Worm (Caenorhabditis elegans) whole organism, L3 larva: Measurements from ENCODE around the gene htas-1.

Experiments used
- R02D3.7 ChIP-seq: fragments of 150-350 bp; optimal IDR thresholded peaks from 2 replicates; lab custom pipeline; 2014; ENCODE audit warnings: missing biosample characterization, missing genetic modification characterization
- ZK546.5 ChIP-seq: sonication (generic microtip); optimal IDR thresholded peaks from 2 replicates; lab custom pipeline; 2017; ENCODE audit warnings: missing biosample characterization, missing genetic modification characterization
- ama-1 ChIP-seq: fragments of 150-350 bp; optimal IDR thresholded peaks from 2 replicates; lab custom pipeline; 2018
- ceh-28 ChIP-seq: fragments of 150-350 bp; optimal IDR thresholded peaks from 2 replicates; lab custom pipeline; 2014; ENCODE audit warnings: missing biosample characterization, missing genetic modification reagents, missing genetic modification characterization
- ceh-82 ChIP-seq: fragments of 150-350 bp; optimal IDR thresholded peaks from 2 replicates; lab custom pipeline; 2014; ENCODE audit warnings: missing biosample characterization, missing genetic modification characterization
- daf-12 ChIP-seq: fragments of 150-350 bp; optimal IDR thresholded peaks from 2 replicates; lab custom pipeline; 2014; ENCODE audit warnings: missing biosample characterization, missing genetic modification reagents, missing genetic modification characterization
- egl-27 ChIP-seq: sonication (generic microtip); optimal IDR thresholded peaks from 4 replicates; lab custom pipeline; 2017; ENCODE audit warnings: missing biosample characterization, missing genetic modification reagents, missing genetic modification characterization
- egl-5 ChIP-seq: fragments of 150-350 bp; optimal IDR thresholded peaks from 2 replicates; lab custom pipeline; 2017; ENCODE audit warnings: missing biosample characterization, missing genetic modification reagents, missing genetic modification characterization, inconsistent platforms
- elt-1 ChIP-seq: fragments of 150-350 bp; optimal IDR thresholded peaks from 2 replicates; lab custom pipeline; 2014; ENCODE audit warnings: missing biosample characterization, missing genetic modification characterization
- elt-2 ChIP-seq: sonication (generic microtip); optimal IDR thresholded peaks from 2 replicates; lab custom pipeline; 2016; ENCODE audit warnings: missing genetic modification reagents, mild to moderate bottlenecking, missing genetic modification characterization, missing compliant biosample characterization
- eor-1 ChIP-seq, 2 experiments: fragments of 150-350 bp; optimal IDR thresholded peaks; 2 replicates each; lab custom pipeline; 2014 to 2018; ENCODE audit warnings: missing biosample characterization in 2 of 2, missing genetic modification characterization in 2 of 2
- fkh-10 ChIP-seq: sonication (generic microtip); optimal IDR thresholded peaks from 2 replicates; lab custom pipeline; 2017; ENCODE audit warnings: missing biosample characterization, missing genetic modification reagents, missing genetic modification characterization
- fkh-2 ChIP-seq: fragments of 150-350 bp; optimal IDR thresholded peaks from 2 replicates; lab custom pipeline; 2014; ENCODE audit warnings: missing biosample characterization, missing genetic modification reagents, missing genetic modification characterization
- fos-1 ChIP-seq: fragments of 150-350 bp; optimal IDR thresholded peaks from 2 replicates; lab custom pipeline; 2014; ENCODE audit warnings: missing biosample characterization, missing genetic modification characterization
- hmg-11 ChIP-seq: sonication (generic microtip); optimal IDR thresholded peaks from 2 replicates; lab custom pipeline; 2016; ENCODE audit warnings: missing genetic modification characterization, missing compliant biosample characterization
- jun-1 ChIP-seq: fragments of 150-350 bp; optimal IDR thresholded peaks from 2 replicates; lab custom pipeline; 2014; ENCODE audit warnings: missing biosample characterization, missing genetic modification reagents, missing genetic modification characterization
- lin-15B ChIP-seq: fragments of 150-350 bp; optimal IDR thresholded peaks from 2 replicates; lab custom pipeline; 2014; ENCODE audit warnings: missing biosample characterization, missing genetic modification characterization
- lin-39 ChIP-seq: fragments of 150-350 bp; optimal IDR thresholded peaks from 2 replicates; lab custom pipeline; 2018; ENCODE audit warnings: missing biosample characterization, missing genetic modification reagents, missing genetic modification characterization
- lsy-12 ChIP-seq: sonication (generic microtip); optimal IDR thresholded peaks from 2 replicates; lab custom pipeline; 2016; ENCODE audit warnings: mild to moderate bottlenecking, missing genetic modification characterization, missing compliant biosample characterization
- mdl-1 ChIP-seq: fragments of 150-350 bp; optimal IDR thresholded peaks from 2 replicates; lab custom pipeline; 2014; ENCODE audit warnings: missing biosample characterization, missing genetic modification characterization
- mml-1 ChIP-seq: fragments of 150-350 bp; sonication (generic microtip); optimal IDR thresholded peaks from 3 replicates; lab custom pipeline; 2014; ENCODE audit warnings: missing biosample characterization, missing genetic modification characterization
- nfya-1 ChIP-seq: sonication (generic microtip); optimal IDR thresholded peaks from 2 replicates; lab custom pipeline; 2017; ENCODE audit warnings: missing genetic modification characterization, mild to moderate bottlenecking, missing compliant biosample characterization, antibody characterized with exemption, moderate library complexity; ENCODE audit not compliant: insufficient read depth
- nhr-12 ChIP-seq: fragments of 150-350 bp; optimal IDR thresholded peaks from 2 replicates; lab custom pipeline; 2014; ENCODE audit warnings: missing biosample characterization, missing genetic modification characterization
- nhr-23 ChIP-seq: fragments of 150-350 bp; optimal IDR thresholded peaks from 2 replicates; lab custom pipeline; 2014; ENCODE audit warnings: missing biosample characterization, missing genetic modification reagents, missing genetic modification characterization
- nhr-25 ChIP-seq: sonication (generic microtip); optimal IDR thresholded peaks from 2 replicates; lab custom pipeline; 2017; ENCODE audit warnings: missing biosample characterization, missing genetic modification characterization
- nhr-28 ChIP-seq: fragments of 150-350 bp; optimal IDR thresholded peaks from 2 replicates; lab custom pipeline; 2014; ENCODE audit warnings: missing biosample characterization, missing genetic modification characterization
- nhr-43 ChIP-seq: sonication (generic microtip); optimal IDR thresholded peaks from 2 replicates; lab custom pipeline; 2016; ENCODE audit warnings: mild to moderate bottlenecking, missing genetic modification characterization, missing compliant biosample characterization; ENCODE audit not compliant: poor library complexity, severe bottlenecking
- nhr-67 ChIP-seq: fragments of 150-350 bp; optimal IDR thresholded peaks from 2 replicates; lab custom pipeline; 2014; ENCODE audit warnings: missing biosample characterization, missing genetic modification characterization
- nhr-76 ChIP-seq: fragments of 150-350 bp; sonication (generic microtip); optimal IDR thresholded peaks from 5 replicates; lab custom pipeline; 2014; ENCODE audit warnings: missing biosample characterization, missing genetic modification characterization
- nhr-77 ChIP-seq: fragments of 150-350 bp; optimal IDR thresholded peaks from 2 replicates; lab custom pipeline; 2014; ENCODE audit warnings: missing biosample characterization, missing genetic modification characterization
- pha-4 ChIP-seq: fragments of 150-350 bp; optimal IDR thresholded peaks from 2 replicates; lab custom pipeline; 2014; ENCODE audit warnings: missing biosample characterization, missing genetic modification reagents, missing genetic modification characterization
- pqm-1 ChIP-seq: fragments of 150-350 bp; optimal IDR thresholded peaks from 2 replicates; lab custom pipeline; 2017; ENCODE audit warnings: missing biosample characterization, missing genetic modification characterization, inconsistent platforms
- skn-1 ChIP-seq: fragments of 150-350 bp; optimal IDR thresholded peaks from 2 replicates; lab custom pipeline; 2014; ENCODE audit warnings: missing biosample characterization, missing genetic modification characterization
- snpc-4 ChIP-seq: fragments of 150-350 bp; optimal IDR thresholded peaks from 2 replicates; lab custom pipeline; 2014; ENCODE audit warnings: missing biosample characterization, missing genetic modification characterization
- unc-39 ChIP-seq: sonication (generic microtip); optimal IDR thresholded peaks from 4 replicates; lab custom pipeline; 2017; ENCODE audit warnings: missing biosample characterization, missing genetic modification characterization
- zag-1 ChIP-seq: fragments of 150-350 bp; optimal IDR thresholded peaks from 2 replicates; lab custom pipeline; 2014; ENCODE audit warnings: missing biosample characterization, missing genetic modification characterization
- ztf-4 ChIP-seq: fragments of 150-350 bp; optimal IDR thresholded peaks from 2 replicates; lab custom pipeline; 2014; ENCODE audit warnings: missing biosample characterization, missing genetic modification characterization

The htas-1 gene

ce11 chrIV:9669969-9670368 is 13.4 kb downstream of the htas-1 start:
- no peak for TF ChIP-seq eor-1 (tag; optimal IDR thresholded peaks at IDR 0.05; lab: Kevin White, UChicago)
- TF ChIP-seq snpc-4 (tag; lab: Kevin White, UChicago) = no peak
- TF ChIP-seq mml-1 (tag; lab: Kevin White, UChicago) = no peak
- no peak for TF ChIP-seq skn-1 (tag; lab: Kevin White, UChicago)
- peak; percentile 80 for TF ChIP-seq nhr-43 (tag; lab: Kevin White, UChicago)
- no peak for TF ChIP-seq ztf-4 (tag; lab: Kevin White, UChicago)
- TF ChIP-seq nfya-1 (tag; lab: Kevin White, UChicago) = no peak
- TF ChIP-seq pqm-1 = no peak
- no peak for TF ChIP-seq nhr-28 (tag; lab: Kevin White, UChicago)
- peak; percentile 22 for TF ChIP-seq hmg-11 (tag; lab: Kevin White, UChicago)
- peak; percentile 64 for TF ChIP-seq mdl-1 (tag; lab: Kevin White, UChicago)
- no peak for TF ChIP-seq zag-1
- no peak for TF ChIP-seq lin-39 (tag; lab: Kevin White, UChicago)
- no peak for TF ChIP-seq fkh-2 (tag; lab: Kevin White, UChicago)
- TF ChIP-seq fos-1 (tag; lab: Kevin White, UChicago) = no peak
- TF ChIP-seq nhr-12 = no peak
- TF ChIP-seq ZK546.5 (tag; lab: Kevin White, UChicago) = no peak
- peak; percentile 37 for TF ChIP-seq ceh-28 (tag; lab: Kevin White, UChicago)
- no peak for TF ChIP-seq egl-5 (tag; lab: Kevin White, UChicago)
- TF ChIP-seq nhr-67 (tag; lab: Kevin White, UChicago) = no peak
- TF ChIP-seq R02D3.7 (tag; lab: Kevin White, UChicago) = peak; percentile 19
- peak; percentile 42 for TF ChIP-seq nhr-25 (tag; lab: Kevin White, UChicago)
- TF ChIP-seq daf-12 = no peak
- peak; percentile 39 for TF ChIP-seq ama-1 (lab: Kevin White, UChicago)
- TF ChIP-seq lsy-12 (tag; lab: Kevin White, UChicago) = peak; percentile 38
- peak; percentile 70 for TF ChIP-seq elt-1 (tag; lab: Kevin White, UChicago)
- TF ChIP-seq nhr-76 (tag; lab: Kevin White, UChicago) = no peak
- no peak for TF ChIP-seq fkh-10 (GFP tag; lab: Kevin White, UChicago)
- peak; percentile 78 for TF ChIP-seq nhr-23 (tag; lab: Kevin White, UChicago)
- TF ChIP-seq egl-27 (tag; lab: Kevin White, UChicago) = no peak
- TF ChIP-seq nhr-77 (tag; lab: Kevin White, UChicago) = no peak

- TF ChIP-seq nfya-1 (tag; lab: Kevin White, UChicago) = peak; percentile 18
- TF ChIP-seq pha-4 = peak; percentile 60
- TF ChIP-seq elt-2 (tag; lab: Kevin White, UChicago) = peak; percentile 56
- TF ChIP-seq lin-15B = no peak
- TF ChIP-seq nhr-77 (tag; lab: Kevin White, UChicago) = no peak
- peak; percentile 52 for TF ChIP-seq jun-1
- peak; percentile 82 for TF ChIP-seq pqm-1
- TF ChIP-seq, all 47 proteins: peak for 5
Measured at ce11 chrIV:9668103-9668672, 15.1 kb downstream of the htas-1 start.

ce11 chrIV:9667084-9667483 is 16.2 kb downstream of the htas-1 start:
- peak; percentile 43 for TF ChIP-seq pha-4
- TF ChIP-seq nhr-23 (tag; lab: Kevin White, UChicago) = no peak
- TF ChIP-seq ceh-82 (tag; lab: Kevin White, UChicago) = no peak
- peak; percentile 20 for TF ChIP-seq nhr-25 (tag; lab: Kevin White, UChicago)
- TF ChIP-seq unc-39 (tag; lab: Kevin White, UChicago) = no peak

- TF ChIP-seq R02D3.7 (tag; lab: Kevin White, UChicago) (no peak), fkh-10 (GFP tag; lab: Kevin White, UChicago) (peak; percentile 74)
Measured at ce11 chrIV:9659999-9660398, 23.3 kb downstream of the htas-1 start.
